Worm (Caenorhabditis elegans) whole organism, late embryonic: ENCODE measurements around the gene K08F4.3.

Experiments used
- F13H6.1 ChIP-seq: sonication (generic microtip); optimal IDR thresholded peaks from 2 replicates; lab custom pipeline; 2016; ENCODE audit warnings: missing genetic modification characterization, missing compliant biosample characterization
- ahr-1 ChIP-seq: sonication (generic microtip); optimal IDR thresholded peaks from 2 replicates; lab custom pipeline; 2016; ENCODE audit warnings: missing genetic modification characterization, missing compliant biosample characterization
- ama-1 ChIP-seq: fragments of 150-350 bp; optimal IDR thresholded peaks from 2 replicates; lab custom pipeline; 2014
- ceh-22 ChIP-seq: sonication (generic microtip); optimal IDR thresholded peaks from 2 replicates; lab custom pipeline; 2017; ENCODE audit warnings: missing biosample characterization, missing genetic modification characterization
- ceh-45 ChIP-seq: fragments of 200-800 bp; sonication (Bioruptor generic); IDR thresholded peaks from 2 replicates; pipeline ENCODE4 v1.3.6; 2022; ENCODE audit warnings: missing genetic modification reagents, missing genetic modification characterization, missing compliant biosample characterization
- dmd-4 ChIP-seq: sonication (generic microtip); optimal IDR thresholded peaks from 2 replicates; lab custom pipeline; 2016; ENCODE audit warnings: borderline replicate concordance, missing genetic modification characterization, missing compliant biosample characterization
- fkh-10 ChIP-seq: fragments of 150-350 bp; optimal IDR thresholded peaks from 2 replicates; lab custom pipeline; 2014; ENCODE audit warnings: missing biosample characterization, missing genetic modification reagents, missing genetic modification characterization
- pag-3 ChIP-seq: sonication (generic microtip); optimal IDR thresholded peaks from 2 replicates; lab custom pipeline; 2016; ENCODE audit warnings: missing compliant biosample characterization, missing genetic modification characterization, borderline replicate concordance
- pha-4 ChIP-seq: fragments of 150-350 bp; optimal IDR thresholded peaks from 2 replicates; lab custom pipeline; 2018; ENCODE audit warnings: missing biosample characterization, missing genetic modification reagents, missing genetic modification characterization
- pros-1 ChIP-seq: fragments of 150-350 bp; optimal IDR thresholded peaks from 2 replicates; lab custom pipeline; 2014; ENCODE audit warnings: missing biosample characterization, missing genetic modification reagents, missing genetic modification characterization
- sox-2 ChIP-seq: fragments of 200-800 bp; sonication (Bioruptor generic); IDR thresholded peaks from 2 replicates; pipeline ENCODE4 v1.3.6; 2022; ENCODE audit warnings: missing genetic modification reagents, missing genetic modification characterization, missing compliant biosample characterization
- syd-9 ChIP-seq: sonication (generic microtip); optimal IDR thresholded peaks from 2 replicates; lab custom pipeline; 2016; ENCODE audit warnings: mild to moderate bottlenecking, missing genetic modification characterization, moderate library complexity, missing compliant biosample characterization
- unc-55 ChIP-seq: sonication (generic microtip); optimal IDR thresholded peaks from 2 replicates; lab custom pipeline; 2017; ENCODE audit warnings: missing biosample characterization, missing genetic modification reagents, missing genetic modification characterization

DNA sequence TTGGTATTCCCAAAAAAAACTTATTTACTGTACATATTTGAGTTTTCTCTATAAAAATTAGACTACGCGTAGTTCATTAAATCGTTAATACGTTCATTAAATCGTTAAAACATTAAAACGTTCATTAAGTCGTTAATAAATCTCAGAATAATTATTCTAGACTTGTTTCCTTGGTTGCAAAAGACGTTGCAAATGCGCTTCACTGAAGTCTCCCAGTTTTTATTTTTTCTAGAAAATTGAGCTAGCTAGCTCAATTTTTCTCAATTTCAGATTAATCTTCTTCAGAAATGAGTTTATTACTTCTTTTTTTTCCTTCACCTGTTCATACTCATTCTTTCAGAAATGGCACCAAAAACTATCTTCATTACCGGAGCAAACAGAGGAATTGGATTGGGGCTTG, 15.9 kb downstream of the K08F4.3 start:
- TF ChIP-seq sox-2 = no peak
- TF ChIP-seq ahr-1 (tag; lab: Kevin White, UChicago) = no peak
- TF ChIP-seq unc-55 (GFP tag; lab: Kevin White, UChicago) = no peak
- no peak for TF ChIP-seq ceh-22 (tag; lab: Kevin White, UChicago)
- no peak for TF ChIP-seq ceh-45
- no peak for TF ChIP-seq syd-9 (tag; lab: Kevin White, UChicago)
- no peak for TF ChIP-seq pag-3
- TF ChIP-seq ama-1 (lab: Kevin White, UChicago) = no peak
- no peak for TF ChIP-seq pha-4 (tag; lab: Kevin White, UChicago)
- TF ChIP-seq dmd-4 = no peak
- no peak for TF ChIP-seq F13H6.1
- no peak for TF ChIP-seq fkh-10
- no peak for TF ChIP-seq pros-1 (tag; lab: Kevin White, UChicago)
